Fruit fly (Drosophila melanogaster): Measurements from ENCODE around the gene sesB.

DNA sequence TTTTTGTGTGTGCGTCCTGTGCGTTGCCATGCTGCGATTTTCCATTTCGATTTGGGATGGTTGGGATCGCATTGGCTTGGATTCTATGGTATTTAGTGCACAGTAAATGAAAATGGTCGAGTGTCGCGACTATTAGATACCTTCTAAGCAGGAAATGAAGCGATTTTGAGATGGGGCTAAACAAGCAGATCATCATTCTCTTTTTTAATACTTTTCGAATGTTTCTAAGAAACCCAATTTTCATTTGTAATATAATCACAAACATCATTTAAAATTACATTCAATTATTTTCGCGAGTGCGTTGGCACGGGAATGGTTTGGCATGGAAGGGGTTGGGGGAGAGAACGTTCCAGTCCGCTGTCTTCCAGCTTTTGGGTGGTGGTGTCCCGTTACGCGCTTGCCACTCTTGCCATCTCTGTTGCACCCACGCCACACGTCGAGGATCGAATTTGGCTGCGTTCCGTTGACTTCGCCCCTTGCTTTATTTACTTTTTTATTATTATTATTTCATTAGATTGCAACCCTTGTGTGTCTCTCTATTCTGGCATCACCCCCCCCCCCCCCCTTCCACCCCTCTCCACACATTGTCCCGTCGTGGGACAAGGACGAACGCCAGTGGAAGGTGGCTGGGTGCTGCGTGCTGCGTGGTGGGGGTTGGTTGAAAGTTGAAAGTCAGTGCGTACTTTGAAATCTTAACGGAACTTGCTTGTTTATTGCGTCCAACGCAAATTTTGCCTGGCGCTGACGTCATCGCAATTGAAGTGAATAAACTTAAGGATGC lies 38.8 kb upstream of the sesB start:
- TF ChIP-seq CG11617 (GFP tag; optimal IDR thresholded peaks at IDR 0.05) (no peak), Crg-1 (GFP tag; optimal IDR thresholded peaks at IDR 0.05) (no peak), Mnt (GFP tag; optimal IDR thresholded peaks at IDR 0.05) (no peak), toe (GFP tag; optimal IDR thresholded peaks at IDR 0.05) (no peak), CG33017 (tag; optimal IDR thresholded peaks at IDR 0.05) (no peak), pad (GFP tag; optimal IDR thresholded peaks at IDR 0.05) (no peak), CG1620 (GFP tag; optimal IDR thresholded peaks at IDR 0.05) (no peak), CG12768 (GFP tag; optimal IDR thresholded peaks at IDR 0.05) (no peak), cnc (optimal IDR thresholded peaks at IDR 0.05) (no peak)
